Worm (Caenorhabditis elegans) whole organism, young adult: ENCODE results near the gene C50E3.11.
A peak's percentile ranks its signal among the peaks of the same experiment; 100 is the strongest.

Experiments
- C17E4.6 ChIP-seq: fragments of 200-800 bp; sonication (Bioruptor generic); IDR thresholded peaks from 2 replicates; pipeline ENCODE4 v1.3.6; 2022; ENCODE audit warnings: missing genetic modification reagents, missing genetic modification characterization, missing compliant biosample characterization
- F23B12.7 ChIP-seq: sonication (generic microtip); optimal IDR thresholded peaks from 2 replicates; lab custom pipeline; 2017; ENCODE audit warnings: missing genetic modification characterization, mild to moderate bottlenecking, missing compliant biosample characterization, antibody characterized with exemption, moderate library complexity; ENCODE audit not compliant: insufficient read depth
- F39B2.1 ChIP-seq: fragments of 200-800 bp; sonication (Bioruptor generic); IDR thresholded peaks from 2 replicates; pipeline ENCODE4 v1.3.6; 2022; ENCODE audit warnings: missing genetic modification reagents, missing genetic modification characterization, missing compliant biosample characterization
- F49E8.2 ChIP-seq: sonication (generic microtip); optimal IDR thresholded peaks from 3 replicates; lab custom pipeline; 2017; ENCODE audit warnings: missing genetic modification characterization, mild to moderate bottlenecking, missing compliant biosample characterization, antibody characterized with exemption, moderate library complexity; ENCODE audit not compliant: insufficient read depth
- F55B11.4 ChIP-seq: sonication (generic microtip); optimal IDR thresholded peaks from 2 replicates; lab custom pipeline; 2016; ENCODE audit warnings: missing compliant biosample characterization, missing genetic modification characterization, borderline replicate concordance; ENCODE audit not compliant: insufficient read depth
- Y53G8AR.9 ChIP-seq: fragments of 200-800 bp; sonication (Bioruptor generic); conservative IDR thresholded peaks from 2 replicates; pipeline ENCODE4 v1.3.6; 2022; ENCODE audit warnings: missing genetic modification reagents, missing genetic modification characterization, missing compliant biosample characterization
- ZK185.1 ChIP-seq: sonication (generic microtip); optimal IDR thresholded peaks from 2 replicates; lab custom pipeline; 2016; ENCODE audit warnings: mild to moderate bottlenecking, missing genetic modification characterization, missing compliant biosample characterization; ENCODE audit not compliant: poor library complexity, severe bottlenecking
- aptf-3 ChIP-seq: fragments of 200-800 bp; sonication (Bioruptor generic); IDR thresholded peaks from 2 replicates; pipeline ENCODE4 v1.3.6; 2022; ENCODE audit warnings: missing genetic modification characterization, missing compliant biosample characterization
- athp-1 ChIP-seq: sonication (generic microtip); optimal IDR thresholded peaks from 2 replicates; lab custom pipeline; 2017; ENCODE audit warnings: mild to moderate bottlenecking, missing genetic modification characterization, missing compliant biosample characterization
- bed-1 ChIP-seq: fragments of 200-800 bp; sonication (Bioruptor generic); IDR thresholded peaks from 2 replicates; pipeline ENCODE4 v1.3.6; 2022; ENCODE audit warnings: missing genetic modification reagents, missing genetic modification characterization, missing compliant biosample characterization
- cebp-1 ChIP-seq, 2 experiments: fragments of 200-800 bp in 1 of 2; sonication (Bioruptor generic) in 1 of 2; sonication (generic microtip) in 1 of 2; IDR thresholded peaks in 1 of 2; optimal IDR thresholded peaks in 1 of 2; 2 replicates each; pipeline versions ENCODE4 v1.3.6 to Lab custom; 2017 to 2022; ENCODE audit warnings: missing compliant biosample characterization in 2 of 2, missing genetic modification characterization in 2 of 2, mild to moderate bottlenecking in 1 of 2, missing genetic modification reagents in 1 of 2, moderate library complexity in 1 of 2
- ceh-40 ChIP-seq: fragments of 200-800 bp; sonication (Bioruptor generic); IDR thresholded peaks from 2 replicates; pipeline ENCODE4 v1.3.6; 2022; ENCODE audit warnings: missing genetic modification characterization, missing compliant biosample characterization
- chd-7 ChIP-seq: sonication (generic microtip); optimal IDR thresholded peaks from 2 replicates; lab custom pipeline; 2016; ENCODE audit warnings: mild to moderate bottlenecking, missing genetic modification characterization, moderate library complexity, missing compliant biosample characterization
- dpff-1 ChIP-seq: sonication (generic microtip); optimal IDR thresholded peaks from 2 replicates; lab custom pipeline; 2017; ENCODE audit warnings: mild to moderate bottlenecking, missing genetic modification characterization, missing compliant biosample characterization
- efl-1 ChIP-seq: fragments of 150-350 bp; optimal IDR thresholded peaks from 2 replicates; lab custom pipeline; 2014; ENCODE audit warnings: missing biosample characterization, missing genetic modification reagents, missing genetic modification characterization
- egl-44 ChIP-seq: fragments of 200-800 bp; sonication (Bioruptor generic); IDR thresholded peaks from 2 replicates; pipeline ENCODE4 v1.3.6; 2022; ENCODE audit warnings: missing genetic modification reagents, missing genetic modification characterization, missing compliant biosample characterization
- ets-4 ChIP-seq: fragments of 200-800 bp; sonication (Bioruptor generic); optimal IDR thresholded peaks from 2 replicates; lab custom pipeline; 2018; ENCODE audit warnings: mild to moderate bottlenecking, missing genetic modification characterization, missing compliant biosample characterization
- gei-17 ChIP-seq: fragments of 200-800 bp; sonication (Bioruptor generic); optimal IDR thresholded peaks from 2 replicates; lab custom pipeline; 2018; ENCODE audit warnings: mild to moderate bottlenecking, missing genetic modification characterization, missing compliant biosample characterization
- him-1 ChIP-seq: sonication (generic microtip); optimal IDR thresholded peaks from 2 replicates; lab custom pipeline; 2016; ENCODE audit warnings: missing genotype, missing genetic modification reagents, missing genetic modification characterization, missing compliant biosample characterization
- hmg-1.2 ChIP-seq: fragments of 200-800 bp; sonication (Bioruptor generic); IDR thresholded peaks from 2 replicates; pipeline ENCODE4 v1.3.6; 2022; ENCODE audit warnings: missing genetic modification reagents, missing genetic modification characterization, missing compliant biosample characterization
- hmg-20 ChIP-seq: fragments of 200-800 bp; sonication (Bioruptor generic); IDR thresholded peaks from 2 replicates; pipeline ENCODE4 v1.3.6; 2022; ENCODE audit warnings: missing genetic modification reagents, missing genetic modification characterization, missing compliant biosample characterization
- lin-35 ChIP-seq, 3 experiments: fragments of 150-350 bp in 2 of 3; sonication (generic microtip) in 1 of 3; optimal IDR thresholded peaks; 2 replicates each; lab custom pipeline; 2014 to 2018; ENCODE audit warnings: missing biosample characterization in 3 of 3, missing genetic modification characterization in 3 of 3, missing genetic modification reagents in 3 of 3
- lin-40 ChIP-seq: sonication (generic microtip); optimal IDR thresholded peaks from 2 replicates; lab custom pipeline; 2016; ENCODE audit warnings: missing genetic modification characterization, mild to moderate bottlenecking, missing compliant biosample characterization, missing genotype, missing genetic modification reagents
- lin-54 ChIP-seq: fragments of 200-800 bp; sonication (Bioruptor generic); optimal IDR thresholded peaks from 2 replicates; lab custom pipeline; 2018; ENCODE audit warnings: mild to moderate bottlenecking, missing genetic modification characterization, missing compliant biosample characterization
- lsy-27 ChIP-seq: sonication (generic microtip); optimal IDR thresholded peaks from 2 replicates; lab custom pipeline; 2017; ENCODE audit warnings: missing genetic modification characterization, mild to moderate bottlenecking, missing compliant biosample characterization, antibody characterized with exemption, missing genotype, borderline replicate concordance; ENCODE audit not compliant: insufficient read depth
- madf-6 ChIP-seq: fragments of 200-800 bp; sonication (Bioruptor generic); IDR thresholded peaks from 2 replicates; pipeline ENCODE4 v1.3.6; 2022; ENCODE audit warnings: missing genetic modification reagents, missing genetic modification characterization, missing compliant biosample characterization
- mcd-1 ChIP-seq: fragments of 200-800 bp; sonication (Bioruptor generic); IDR thresholded peaks from 2 replicates; pipeline ENCODE4 v1.3.6; 2022; ENCODE audit warnings: missing genetic modification reagents, missing genetic modification characterization, missing compliant biosample characterization
- mes-4 ChIP-seq: sonication (generic microtip); optimal IDR thresholded peaks from 2 replicates; lab custom pipeline; 2016; ENCODE audit warnings: missing genotype, missing genetic modification characterization, missing compliant biosample characterization
- nfya-2 ChIP-seq: fragments of 200-800 bp; sonication (Bioruptor generic); IDR thresholded peaks from 2 replicates; pipeline ENCODE4 v1.3.6; 2022; ENCODE audit warnings: missing genetic modification reagents, missing genetic modification characterization, missing compliant biosample characterization
- nhr-27 ChIP-seq: fragments of 200-800 bp; sonication (Bioruptor generic); optimal IDR thresholded peaks from 2 replicates; lab custom pipeline; 2018; ENCODE audit warnings: mild to moderate bottlenecking, missing genetic modification characterization, moderate library complexity, missing compliant biosample characterization
- nhr-80 ChIP-seq: sonication (generic microtip); optimal IDR thresholded peaks from 2 replicates; lab custom pipeline; 2016; ENCODE audit warnings: missing genetic modification characterization, missing compliant biosample characterization
- nhr-90 ChIP-seq: sonication (generic microtip); optimal IDR thresholded peaks from 2 replicates; lab custom pipeline; 2016; ENCODE audit warnings: missing genotype, mild to moderate bottlenecking, missing genetic modification characterization, missing compliant biosample characterization
- pbrm-1 ChIP-seq: fragments of 200-800 bp; sonication (Bioruptor generic); IDR thresholded peaks from 2 replicates; pipeline ENCODE4 v1.3.6; 2022; ENCODE audit warnings: missing genetic modification reagents, missing genetic modification characterization, missing compliant biosample characterization
- rcor-1 ChIP-seq: fragments of 200-800 bp; sonication (Bioruptor generic); IDR thresholded peaks from 2 replicates; pipeline ENCODE4 v1.3.6; 2022; ENCODE audit warnings: missing genetic modification reagents, missing genetic modification characterization, missing compliant biosample characterization
- repo-1 ChIP-seq: sonication (generic microtip); optimal IDR thresholded peaks from 2 replicates; lab custom pipeline; 2017; ENCODE audit warnings: mild to moderate bottlenecking, missing genetic modification characterization, missing compliant biosample characterization
- rpc-1 ChIP-seq, 2 experiments: fragments of 150-350 bp in 1 of 2; sonication (generic microtip) in 1 of 2; optimal IDR thresholded peaks; 2 replicates each; lab custom pipeline; 2014 to 2018; ENCODE audit warnings: missing biosample characterization in 1 of 2, missing genetic modification characterization in 1 of 2, missing genetic modification reagents in 1 of 2, missing genotype in 1 of 2
- snpc-3.4 ChIP-seq: sonication (generic microtip); optimal IDR thresholded peaks from 2 replicates; lab custom pipeline; 2017; ENCODE audit warnings: missing genetic modification characterization, mild to moderate bottlenecking, missing compliant biosample characterization, antibody characterized with exemption, moderate library complexity, missing genotype, missing genetic modification reagents
- snpc-4 ChIP-seq, 5 experiments: fragments of 150-350 bp in 1 of 5; sonication (generic microtip) in 4 of 5; optimal IDR thresholded peaks; 2 replicates each; lab custom pipeline; 2014 to 2018; ENCODE audit warnings: missing genetic modification characterization in 5 of 5, missing biosample characterization in 3 of 5, antibody characterized with exemption in 2 of 5, mild to moderate bottlenecking in 2 of 5, missing compliant biosample characterization in 2 of 5, missing genotype in 2 of 5, moderate library complexity in 2 of 5, missing genetic modification reagents in 1 of 5
- somi-1 ChIP-seq: fragments of 200-800 bp; sonication (Bioruptor generic); optimal IDR thresholded peaks from 2 replicates; lab custom pipeline; 2018; ENCODE audit warnings: mild to moderate bottlenecking, missing genetic modification characterization, missing compliant biosample characterization
- tbx-9 ChIP-seq: sonication (generic microtip); optimal IDR thresholded peaks from 2 replicates; lab custom pipeline; 2016; ENCODE audit warnings: borderline replicate concordance, missing genetic modification characterization, inconsistent platforms, missing compliant biosample characterization
- tlf-1 ChIP-seq: fragments of 200-800 bp; sonication (Bioruptor generic); optimal IDR thresholded peaks from 2 replicates; lab custom pipeline; 2018; ENCODE audit warnings: mild to moderate bottlenecking, missing genetic modification characterization, missing compliant biosample characterization
- ztf-6 ChIP-seq: fragments of 200-800 bp; sonication (Bioruptor generic); IDR thresholded peaks from 2 replicates; pipeline ENCODE4 v1.3.6; 2022; ENCODE audit warnings: missing genetic modification reagents, missing genetic modification characterization, missing compliant biosample characterization

Gene C50E3.11

ce11 chrV:7580378-7580777 is 22.9 kb downstream of the C50E3.11 start, which contains the start of gene ets-6 (continued):
- no peak for TF ChIP-seq Y53G8AR.9
- no peak for TF ChIP-seq mes-4 (tag; lab: Kevin White, UChicago)
- peak; percentile 45; the same call in 1 of the 2 replicates for TF ChIP-seq madf-6 (GFP tag; lab: Robert Waterston, UW)
- no peak for TF ChIP-seq F55B11.4 (tag; lab: Kevin White, UChicago)
- no peak for TF ChIP-seq F23B12.7
- no peak for TF ChIP-seq tbx-9 (tag; lab: Kevin White, UChicago)
- TF ChIP-seq chd-7 (tag; lab: Kevin White, UChicago), result no peak
- TF ChIP-seq efl-1 (GFP tag; lab: Kevin White, UChicago), result peak; percentile 10
- no peak for TF ChIP-seq bed-1 (GFP tag; lab: Robert Waterston, UW)
- TF ChIP-seq lin-40 (tag; lab: Kevin White, UChicago), result peak; percentile 21
- no peak for TF ChIP-seq repo-1 (tag; lab: Kevin White, UChicago)
- no peak for TF ChIP-seq nfya-2
- TF ChIP-seq tlf-1, result no peak
- no peak for TF ChIP-seq egl-44
- no peak for TF ChIP-seq aptf-3
- TF ChIP-seq ets-4 (GFP tag; lab: Kevin White, UChicago), result no peak
- peak; percentile 61 for TF ChIP-seq rcor-1 (GFP tag; lab: Robert Waterston, UW)
- no peak for TF ChIP-seq pbrm-1
- TF ChIP-seq him-1 (tag; lab: Kevin White, UChicago), result no peak
- no peak for TF ChIP-seq lsy-27 (tag; lab: Kevin White, UChicago)
- TF ChIP-seq nhr-80 (tag; lab: Kevin White, UChicago), result no peak
- no peak for TF ChIP-seq F49E8.2
- TF ChIP-seq lin-54 (GFP tag; lab: Kevin White, UChicago), result peak; percentile 22
- no peak for TF ChIP-seq C17E4.6
- TF ChIP-seq cebp-1 (GFP tag; IDR thresholded peaks at IDR 0.05; lab: Robert Waterston, UW), result no peak
- peak; percentile 17 for TF ChIP-seq cebp-1 (tag; optimal IDR thresholded peaks at IDR 0.05; lab: Kevin White, UChicago)
- TF ChIP-seq snpc-3.4, result peak; percentile 17
- TF ChIP-seq mcd-1 (GFP tag; lab: Robert Waterston, UW), result peak; percentile 93
- TF ChIP-seq hmg-1.2 (GFP tag; lab: Robert Waterston, UW), result peak; percentile 91
- no peak for TF ChIP-seq nhr-90 (tag; lab: Kevin White, UChicago)
- TF ChIP-seq gei-17 (GFP tag; lab: Kevin White, UChicago), result no peak
- TF ChIP-seq ztf-6 (GFP tag; lab: Robert Waterston, UW), result no peak
- TF ChIP-seq ceh-40 (GFP tag; lab: Robert Waterston, UW), result no peak
- no peak for TF ChIP-seq nhr-27
- no peak for TF ChIP-seq somi-1 (GFP tag; lab: Kevin White, UChicago)
- no peak for TF ChIP-seq F39B2.1 (GFP tag; lab: Robert Waterston, UW)
- no peak for TF ChIP-seq rpc-1 (optimal IDR thresholded peaks at IDR 0.05; lab: Kevin White, UChicago)
- TF ChIP-seq rpc-1 (tag; optimal IDR thresholded peaks at IDR 0.05; lab: Kevin White, UChicago), result no peak
- no peak for TF ChIP-seq ZK185.1 (tag; lab: Kevin White, UChicago)
- peak; percentile 14 for TF ChIP-seq athp-1 (tag; lab: Kevin White, UChicago)
- no peak for TF ChIP-seq lin-35 (GFP tag; optimal IDR thresholded peaks at IDR 0.05; lab: Kevin White, UChicago)
- TF ChIP-seq hmg-20 (GFP tag; lab: Robert Waterston, UW), result no peak
- no peak for TF ChIP-seq snpc-4 (GFP tag; optimal IDR thresholded peaks at IDR 0.05; lab: Kevin White, UChicago)
- TF ChIP-seq snpc-4 (tag; optimal IDR thresholded peaks at IDR 0.05; lab: Kevin White, UChicago), result no peak
- no peak for TF ChIP-seq dpff-1 (tag; lab: Kevin White, UChicago)
